Worm (Caenorhabditis elegans) whole organism, L1 larva: ENCODE results near the gene F49H6.15.

Experiments
- ama-1 ChIP-seq: fragments of 150-350 bp; optimal IDR thresholded peaks from 2 replicates; lab custom pipeline; 2014
- ceh-82 ChIP-seq, 3 experiments: fragments of 150-350 bp in 1 of 3; sonication (generic microtip) in 2 of 3; optimal IDR thresholded peaks; 2 replicates each; lab custom pipeline; 2014 to 2017; ENCODE audit warnings: missing biosample characterization in 3 of 3, missing genetic modification characterization in 3 of 3
- egl-27 ChIP-seq, 2 experiments: fragments of 150-350 bp in 1 of 2; sonication (generic microtip); optimal IDR thresholded peaks; 3 replicates each; lab custom pipeline; 2017 to 2018; ENCODE audit warnings: missing biosample characterization in 2 of 2, missing genetic modification characterization in 2 of 2, missing genetic modification reagents in 2 of 2
- fkh-10 ChIP-seq: sonication (generic microtip); optimal IDR thresholded peaks from 2 replicates; lab custom pipeline; 2017; ENCODE audit warnings: missing biosample characterization, missing genetic modification reagents, missing genetic modification characterization
- fos-1 ChIP-seq: fragments of 150-350 bp; optimal IDR thresholded peaks from 2 replicates; lab custom pipeline; 2014; ENCODE audit warnings: missing biosample characterization, missing genetic modification characterization
- lsy-2 ChIP-seq, 2 experiments: fragments of 150-350 bp; optimal IDR thresholded peaks; 2 replicates each; lab custom pipeline; 2014; ENCODE audit warnings: missing biosample characterization in 2 of 2, missing genetic modification characterization in 2 of 2
- mep-1 ChIP-seq: fragments of 150-350 bp; optimal IDR thresholded peaks from 2 replicates; lab custom pipeline; 2014; ENCODE audit warnings: missing biosample characterization, missing genetic modification characterization
- nhr-11 ChIP-seq: fragments of 150-350 bp; optimal IDR thresholded peaks from 2 replicates; lab custom pipeline; 2014; ENCODE audit warnings: missing biosample characterization, missing genetic modification characterization
- nhr-12 ChIP-seq: sonication (generic microtip); optimal IDR thresholded peaks from 2 replicates; lab custom pipeline; 2017; ENCODE audit warnings: missing biosample characterization, missing genetic modification characterization
- nhr-20 ChIP-seq: sonication (generic microtip); optimal IDR thresholded peaks from 2 replicates; lab custom pipeline; 2016; ENCODE audit warnings: mild to moderate bottlenecking, missing genetic modification characterization, missing compliant biosample characterization
- nhr-237 ChIP-seq: fragments of 150-350 bp; optimal IDR thresholded peaks from 2 replicates; lab custom pipeline; 2014; ENCODE audit warnings: missing biosample characterization, missing genetic modification characterization
- nhr-76 ChIP-seq: sonication (generic microtip); optimal IDR thresholded peaks from 2 replicates; lab custom pipeline; 2017; ENCODE audit warnings: missing biosample characterization, missing genetic modification characterization
- pqm-1 ChIP-seq: sonication (generic microtip); optimal IDR thresholded peaks from 3 replicates; lab custom pipeline; 2017; ENCODE audit warnings: missing biosample characterization, missing genetic modification characterization
- tlp-1 ChIP-seq: fragments of 150-350 bp; optimal IDR thresholded peaks from 2 replicates; lab custom pipeline; 2014; ENCODE audit warnings: missing biosample characterization, missing genetic modification characterization

ce11 chrV:17059987-17060386 lies 33.8 kb upstream of the F49H6.15 start, which contains the start of gene sri-66:
- TF ChIP-seq mep-1, result no peak
- no peak for TF ChIP-seq nhr-76 (tag; lab: Kevin White, UChicago)
- TF ChIP-seq ama-1 (lab: Kevin White, UChicago), result no peak
- no peak for TF ChIP-seq nhr-12 (tag; lab: Kevin White, UChicago)
- no peak for TF ChIP-seq fkh-10
- no peak for TF ChIP-seq nhr-237 (tag; lab: Kevin White, UChicago)
- TF ChIP-seq nhr-11, result no peak
- TF ChIP-seq egl-27 (tag; optimal IDR thresholded peaks at IDR 0.05; lab: Kevin White, UChicago), result no peak
- TF ChIP-seq ceh-82 (tag; optimal IDR thresholded peaks at IDR 0.05; lab: Kevin White, UChicago), result no peak
- TF ChIP-seq lsy-2 (tag; optimal IDR thresholded peaks at IDR 0.05; lab: Kevin White, UChicago), result no peak
- no peak for TF ChIP-seq nhr-20 (tag; lab: Kevin White, UChicago)
- TF ChIP-seq tlp-1 (tag; lab: Kevin White, UChicago), result no peak
- no peak for TF ChIP-seq fos-1 (tag; lab: Kevin White, UChicago)
- TF ChIP-seq pqm-1, result no peak
